Fruit fly (Drosophila melanogaster) whole organism, wandering third instar larva: ENCODE measurements around the gene VhaAC39-1.

Experiments used
- CG32264 ChIP-seq: fragments of 200-800 bp; sonication (Bioruptor generic); optimal IDR thresholded peaks from 2 replicates; lab custom pipeline; 2016; ENCODE audit warnings: missing biosample characterization, missing genetic modification characterization
- CrebA ChIP-seq: fragments of 200-800 bp; sonication (Bioruptor generic); optimal IDR thresholded peaks from 2 replicates; lab custom pipeline; 2016; ENCODE audit warnings: missing biosample characterization, mild to moderate bottlenecking, missing genetic modification characterization, borderline replicate concordance
- Dif ChIP-seq: fragments of 200-275, 200-300 bp; sonication (Bioruptor generic); optimal IDR thresholded peaks from 2 replicates; lab custom pipeline; 2018; ENCODE audit warnings: missing biosample characterization, missing genetic modification characterization; ENCODE audit not compliant: partially characterized antibody
- GATAd ChIP-seq: sonication (Bioruptor generic); optimal IDR thresholded peaks from 2 replicates; lab custom pipeline; 2016; ENCODE audit warnings: missing biosample characterization, missing genetic modification characterization
- HLH106 ChIP-seq: fragments of 200-800 bp; optimal IDR thresholded peaks from 3 replicates; lab custom pipeline; 2019; ENCODE audit warnings: missing biosample characterization, mild to moderate bottlenecking, missing genetic modification characterization, moderate library complexity
- Hnf4 ChIP-seq: fragments of 200-800 bp; sonication (Bioruptor generic); optimal IDR thresholded peaks from 2 replicates; lab custom pipeline; 2016; ENCODE audit warnings: missing biosample characterization, mild to moderate bottlenecking, missing genetic modification characterization
- Hr83 ChIP-seq: fragments of 200-300 bp; sonication (Bioruptor generic); optimal IDR thresholded peaks from 2 replicates; lab custom pipeline; 2016; ENCODE audit warnings: missing biosample characterization, mild to moderate bottlenecking, missing genetic modification characterization, moderate library complexity; ENCODE audit not compliant: poor library complexity, severe bottlenecking
- Jra ChIP-seq: sonication (Bioruptor generic); optimal IDR thresholded peaks from 2 replicates; lab custom pipeline; 2016; ENCODE audit warnings: missing biosample characterization, missing genetic modification characterization
- Myc ChIP-seq: fragments of >200 bp; optimal IDR thresholded peaks from 2 replicates; lab custom pipeline; 2017
- N ChIP-seq: fragments of >200 bp; optimal IDR thresholded peaks from 2 replicates; lab custom pipeline; 2018; ENCODE audit warnings: missing biosample characterization, missing external identifiers, missing genetic modification characterization
- OdsH ChIP-seq: fragments of 200-800 bp; sonication (Bioruptor generic); optimal IDR thresholded peaks from 2 replicates; lab custom pipeline; 2016; ENCODE audit warnings: missing biosample characterization, mild to moderate bottlenecking, missing genetic modification characterization
- Rel ChIP-seq, 2 experiments: fragments of 200-800 bp; sonication (Bioruptor generic) in 1 of 2; optimal IDR thresholded peaks; 2 replicates in 1 of 2; 3 replicates in 1 of 2; lab custom pipeline; 2016 to 2019; ENCODE audit warnings: mild to moderate bottlenecking in 2 of 2, missing biosample characterization in 2 of 2, missing genetic modification characterization in 2 of 2, moderate library complexity in 1 of 2
- Sp1 ChIP-seq: fragments of 200-800 bp; sonication (Bioruptor generic); optimal IDR thresholded peaks from 3 replicates; lab custom pipeline; 2019; ENCODE audit warnings: missing biosample characterization, mild to moderate bottlenecking, missing genetic modification characterization, moderate library complexity
- Vsx2 ChIP-seq: fragments of 200-300, 225-300 bp; sonication (Bioruptor generic); optimal IDR thresholded peaks from 2 replicates; lab custom pipeline; 2018; ENCODE audit warnings: missing biosample characterization, missing genetic modification characterization; ENCODE audit not compliant: partially characterized antibody
- br ChIP-seq: fragments of 200-800 bp; sonication (Bioruptor generic); optimal IDR thresholded peaks from 2 replicates; lab custom pipeline; 2016; ENCODE audit warnings: missing biosample characterization, missing genetic modification characterization
- brk ChIP-seq: fragments of 200-800 bp; sonication (Bioruptor generic); optimal IDR thresholded peaks from 2 replicates; lab custom pipeline; 2016; ENCODE audit warnings: missing biosample characterization, mild to moderate bottlenecking, missing genetic modification characterization
- dl ChIP-seq, 2 experiments: fragments of 175-275, 200-275 bp in 1 of 2; fragments of 200-275 bp in 1 of 2; sonication (Bioruptor generic); optimal IDR thresholded peaks; lab custom pipeline; 2018; ENCODE audit warnings: mild to moderate bottlenecking in 2 of 2, missing biosample characterization in 2 of 2, missing genetic modification characterization in 2 of 2, moderate library complexity in 2 of 2; ENCODE audit not compliant: partially characterized antibody in 2 of 2, insufficient read depth in 1 of 2
- dmrt93B ChIP-seq: fragments of 200-800 bp; sonication (Bioruptor generic); optimal IDR thresholded peaks from 2 replicates; lab custom pipeline; 2018; ENCODE audit warnings: missing biosample characterization, mild to moderate bottlenecking, missing genetic modification characterization
- dsf ChIP-seq: sonication (Bioruptor generic); optimal IDR thresholded peaks from 2 replicates; lab custom pipeline; 2016; ENCODE audit warnings: missing biosample characterization, missing genetic modification characterization, borderline replicate concordance
- ey ChIP-seq: fragments of 200-800 bp; sonication (Bioruptor generic); optimal IDR thresholded peaks from 2 replicates; lab custom pipeline; 2016; ENCODE audit warnings: missing biosample characterization, missing genetic modification characterization
- foxo ChIP-seq, 2 experiments: fragments of 200-800 bp; sonication (Bioruptor generic); optimal IDR thresholded peaks; 2 replicates in 1 of 2; 3 replicates in 1 of 2; lab custom pipeline; 2016 to 2017; ENCODE audit warnings: missing biosample characterization in 2 of 2, missing genetic modification characterization in 2 of 2
- fru ChIP-seq: fragments of 200-800 bp; sonication (Bioruptor generic); optimal IDR thresholded peaks from 3 replicates; lab custom pipeline; 2016; ENCODE audit warnings: missing biosample characterization, mild to moderate bottlenecking, missing genetic modification characterization
- h ChIP-seq: fragments of 200-800 bp; sonication (Bioruptor generic); optimal IDR thresholded peaks from 3 replicates; lab custom pipeline; 2016; ENCODE audit warnings: missing biosample characterization, mild to moderate bottlenecking, missing genetic modification characterization
- jim ChIP-seq: fragments of 175-275, 200-325 bp; sonication (Bioruptor generic); optimal IDR thresholded peaks from 2 replicates; lab custom pipeline; 2016; ENCODE audit warnings: missing biosample characterization, mild to moderate bottlenecking, missing genetic modification characterization
- lola ChIP-seq: fragments of >200 bp; optimal IDR thresholded peaks from 2 replicates; lab custom pipeline; 2017; ENCODE audit warnings: missing biosample characterization, missing genetic modification characterization
- pan ChIP-seq: fragments of >200 bp; optimal IDR thresholded peaks from 2 replicates; lab custom pipeline; 2017
- psq ChIP-seq: fragments of 200-800 bp; sonication (Bioruptor generic); optimal IDR thresholded peaks from 3 replicates; lab custom pipeline; 2017; ENCODE audit warnings: missing biosample characterization, mild to moderate bottlenecking, missing genetic modification characterization, moderate library complexity
- rgr ChIP-seq: fragments of 200-800 bp; sonication (Bioruptor generic); optimal IDR thresholded peaks from 3 replicates; lab custom pipeline; 2016; ENCODE audit warnings: missing biosample characterization, mild to moderate bottlenecking, missing genetic modification characterization
- sage ChIP-seq: fragments of 200-800 bp; sonication (Bioruptor generic); optimal IDR thresholded peaks from 2 replicates; lab custom pipeline; 2016; ENCODE audit warnings: missing biosample characterization, mild to moderate bottlenecking, missing genetic modification characterization
- sv ChIP-seq: fragments of 200-800 bp; sonication (Bioruptor generic); optimal IDR thresholded peaks from 3 replicates; lab custom pipeline; 2016; ENCODE audit warnings: missing biosample characterization, missing genetic modification characterization
- tai ChIP-seq: sonication (Bioruptor generic); optimal IDR thresholded peaks from 2 replicates; lab custom pipeline; 2016; ENCODE audit warnings: missing biosample characterization, missing genetic modification characterization
- usp ChIP-seq: fragments of >200 bp; optimal IDR thresholded peaks from 2 replicates; lab custom pipeline; 2017; ENCODE audit warnings: missing biosample characterization, missing genetic modification characterization

VhaAC39-1 gene

dm6 chrX:3834955-3835763 is 45.4 kb upstream of the VhaAC39-1 start:
- TF ChIP-seq dl (GFP tag; optimal IDR thresholded peaks at IDR 0.05; lab: Kevin White, UChicago; ENCODE audit: insufficient read depth in 1 of 2, partially characterized antibody in 2 of 2) (peak in 1 of 2 experiments; percentile 40), dmrt93B (GFP tag; lab: Kevin White, UChicago) (no peak), CrebA (GFP tag; lab: Kevin White, UChicago) (peak; percentile 12), OdsH (GFP tag; lab: Kevin White, UChicago) (no peak), pan (no peak), Dif (peak; percentile 49), br (GFP tag; lab: Kevin White, UChicago) (no peak), jim (GFP tag; lab: Kevin White, UChicago) (no peak), psq (GFP tag; lab: Kevin White, UChicago) (peak; percentile 93)

DNA sequence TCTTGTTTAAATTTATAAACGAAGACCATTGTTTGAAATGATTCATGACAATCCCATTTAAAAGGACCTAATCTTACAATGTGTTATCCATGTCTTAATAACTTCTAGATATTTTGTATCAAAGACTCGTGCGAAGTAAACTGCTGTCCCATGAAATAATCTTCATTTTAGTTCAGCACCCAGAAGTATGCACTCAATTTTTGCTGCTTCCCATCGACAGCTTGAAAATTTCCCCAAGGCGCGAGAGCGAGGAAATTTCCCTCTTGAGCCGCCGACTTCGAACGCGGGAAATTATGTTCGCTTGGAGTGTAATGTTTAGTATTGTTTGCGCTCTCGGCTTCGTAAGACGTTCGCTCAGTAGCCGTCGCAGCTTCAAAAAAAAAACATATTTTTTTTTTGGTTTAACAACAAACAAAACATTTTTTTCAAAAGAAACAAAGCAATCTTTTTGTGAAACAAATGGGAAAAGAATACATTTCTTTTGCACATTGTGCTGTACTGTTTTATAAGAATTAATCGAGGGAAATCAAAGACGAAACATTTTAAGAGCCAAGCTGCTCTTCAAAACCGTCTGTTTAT is 44.7 kb upstream of the VhaAC39-1 start:
- TF ChIP-seq N (GFP tag; lab: Kevin White, UChicago) (no peak), foxo (GFP tag; optimal IDR thresholded peaks at IDR 0.05; lab: Kevin White, UChicago) (no peak), Myc (lab: Kevin White, UChicago) (peak; percentile 65)

- TF ChIP-seq Myc (lab: Kevin White, UChicago) (no peak), rgr (no peak), psq (GFP tag; lab: Kevin White, UChicago) (no peak), Hnf4 (no peak), fru (no peak), ey (no peak), OdsH (GFP tag; lab: Kevin White, UChicago) (no peak)
Measured at dm6 chrX:3837628-3838027, 42.9 kb upstream of the VhaAC39-1 start.

dm6 chrX:3838648-3839047 is 41.9 kb upstream of the VhaAC39-1 start:
- peak; percentile 27 for TF ChIP-seq Sp1 (GFP tag; lab: Kevin White, UChicago)
- no peak for TF ChIP-seq Myc (lab: Kevin White, UChicago)
- TF ChIP-seq CrebA (GFP tag; lab: Kevin White, UChicago), result no peak
- no peak for TF ChIP-seq dsf (GFP tag; lab: Kevin White, UChicago)
- TF ChIP-seq sv (GFP tag; lab: Kevin White, UChicago), result peak; percentile 79
- TF ChIP-seq usp (GFP tag; lab: Kevin White, UChicago), result no peak
- TF ChIP-seq Hnf4, result peak; percentile 26
- TF ChIP-seq rgr, result peak; percentile 14
- TF ChIP-seq Hr83 (GFP tag; lab: Kevin White, UChicago), result no peak
- no peak for TF ChIP-seq sage (GFP tag; lab: Kevin White, UChicago)
- TF ChIP-seq dmrt93B (GFP tag; lab: Kevin White, UChicago), result peak; percentile 4
- no peak for TF ChIP-seq lola (GFP tag; lab: Kevin White, UChicago)
- TF ChIP-seq br (GFP tag; lab: Kevin White, UChicago), result peak; percentile 7
- peak; percentile 13 for TF ChIP-seq HLH106 (tag; lab: Kevin White, UChicago)
- TF ChIP-seq foxo (GFP tag; optimal IDR thresholded peaks at IDR 0.05; lab: Kevin White, UChicago), result no peak
- no peak for TF ChIP-seq dl (GFP tag; optimal IDR thresholded peaks at IDR 0.05; lab: Kevin White, UChicago; ENCODE audit: insufficient read depth in 1 of 2, partially characterized antibody in 2 of 2)
- TF ChIP-seq h (GFP tag; lab: Kevin White, UChicago), result peak; percentile 32
- TF ChIP-seq tai (GFP tag; lab: Kevin White, UChicago), result no peak
- TF ChIP-seq Rel (GFP tag; optimal IDR thresholded peaks at IDR 0.05; lab: Kevin White, UChicago), result no peak
- TF ChIP-seq Rel (tag; optimal IDR thresholded peaks at IDR 0.05; lab: Kevin White, UChicago), result no peak

- TF ChIP-seq foxo (GFP tag; optimal IDR thresholded peaks at IDR 0.05; lab: Kevin White, UChicago), result no peak
- no peak for TF ChIP-seq OdsH (GFP tag; lab: Kevin White, UChicago)
- peak; percentile 48 for TF ChIP-seq Dif
- TF ChIP-seq fru, result peak; percentile 54
- TF ChIP-seq CrebA (GFP tag; lab: Kevin White, UChicago), result peak; percentile 29
- TF ChIP-seq Hr83 (GFP tag; lab: Kevin White, UChicago), result no peak
- no peak for TF ChIP-seq lola (GFP tag; lab: Kevin White, UChicago)
- TF ChIP-seq Jra, result no peak
- no peak for TF ChIP-seq dsf (GFP tag; lab: Kevin White, UChicago)
- TF ChIP-seq tai (GFP tag; lab: Kevin White, UChicago), result no peak
- TF ChIP-seq GATAd (GFP tag; lab: Kevin White, UChicago), result no peak
- no peak for TF ChIP-seq pan
- TF ChIP-seq brk, result peak; percentile 67
- no peak for TF ChIP-seq sage (GFP tag; lab: Kevin White, UChicago)
- no peak for TF ChIP-seq br (GFP tag; lab: Kevin White, UChicago)
- TF ChIP-seq Rel (GFP tag; optimal IDR thresholded peaks at IDR 0.05; lab: Kevin White, UChicago), result peak; percentile 56
- TF ChIP-seq Rel (tag; optimal IDR thresholded peaks at IDR 0.05; lab: Kevin White, UChicago), result no peak
- TF ChIP-seq dl (GFP tag; optimal IDR thresholded peaks at IDR 0.05; lab: Kevin White, UChicago; ENCODE audit: insufficient read depth in 1 of 2, partially characterized antibody in 2 of 2), result no peak
- TF ChIP-seq CG32264 (GFP tag; lab: Kevin White, UChicago), result no peak
- TF ChIP-seq Myc (lab: Kevin White, UChicago), result no peak
- peak; percentile 17 for TF ChIP-seq Sp1 (GFP tag; lab: Kevin White, UChicago)
- TF ChIP-seq Hnf4, result no peak
- TF ChIP-seq Vsx2 (GFP tag; lab: Kevin White, UChicago), result peak; percentile 56
- peak; percentile 7 for TF ChIP-seq h (GFP tag; lab: Kevin White, UChicago)
- no peak for TF ChIP-seq sv (GFP tag; lab: Kevin White, UChicago)
- no peak for TF ChIP-seq psq (GFP tag; lab: Kevin White, UChicago)
- TF ChIP-seq dmrt93B (GFP tag; lab: Kevin White, UChicago), result no peak
Measured at dm6 chrX:3840962-3841361, 39.6 kb upstream of the VhaAC39-1 start.
